Fruit fly (Drosophila melanogaster) S2 (cell line): ENCODE measurements around the gene fabp.

Source experiments
- CG8478 ChIP-seq: fragments of >200 bp; optimal IDR thresholded peaks from 2 replicates; lab custom pipeline; 2018
- CTCF ChIP-seq, 2 experiments: fragments of >200 bp; optimal IDR thresholded peaks; 2 replicates each; lab custom pipeline; 2018

dm6 chr3R:11582253-11582589, 15.4 kb upstream of the fabp start:
- no peak for TF ChIP-seq CG8478 (lab: Kevin White, UChicago)
- no peak for TF ChIP-seq CTCF (optimal IDR thresholded peaks at IDR 0.05; lab: Kevin White, UChicago)
